Worm (Caenorhabditis elegans) whole organism, young adult: ENCODE measurements around the gene nspb-12.

ENCODE experiments used
- ZK185.1 ChIP-seq: sonication (generic microtip); optimal IDR thresholded peaks from 2 replicates; lab custom pipeline; 2016; ENCODE audit warnings: mild to moderate bottlenecking, missing genetic modification characterization, missing compliant biosample characterization; ENCODE audit not compliant: poor library complexity, severe bottlenecking
- egrh-3 ChIP-seq: fragments of 200-800 bp; sonication (Bioruptor generic); IDR thresholded peaks from 2 replicates; pipeline ENCODE4 v1.3.6; 2022; ENCODE audit warnings: missing genetic modification reagents, missing genetic modification characterization, missing compliant biosample characterization
- madf-6 ChIP-seq: fragments of 200-800 bp; sonication (Bioruptor generic); IDR thresholded peaks from 2 replicates; pipeline ENCODE4 v1.3.6; 2022; ENCODE audit warnings: missing genetic modification reagents, missing genetic modification characterization, missing compliant biosample characterization
- nfya-2 ChIP-seq: fragments of 200-800 bp; sonication (Bioruptor generic); IDR thresholded peaks from 2 replicates; pipeline ENCODE4 v1.3.6; 2022; ENCODE audit warnings: missing genetic modification reagents, missing genetic modification characterization, missing compliant biosample characterization
- pha-4 ChIP-seq: fragments of 150-350 bp; sonication (generic microtip); optimal IDR thresholded peaks from 2 replicates; lab custom pipeline; 2014; ENCODE audit warnings: missing biosample characterization, missing genetic modification reagents, missing genetic modification characterization
- rec-8 ChIP-seq, 2 experiments: sonication (generic microtip); optimal IDR thresholded peaks; 2 replicates each; lab custom pipeline; 2016; ENCODE audit warnings: mild to moderate bottlenecking in 2 of 2, missing genetic modification characterization in 2 of 2, missing genetic modification reagents in 2 of 2, missing genotype in 2 of 2, missing biosample characterization in 1 of 2, missing compliant biosample characterization in 1 of 2, moderate library complexity in 1 of 2
- sea-2 ChIP-seq: fragments of 200-800 bp; sonication (Bioruptor generic); IDR thresholded peaks from 2 replicates; pipeline ENCODE4 v1.3.6; 2022; ENCODE audit warnings: missing genetic modification characterization, missing compliant biosample characterization
- snpc-4 ChIP-seq, 5 experiments: fragments of 150-350 bp in 1 of 5; sonication (generic microtip) in 4 of 5; optimal IDR thresholded peaks; 2 replicates each; lab custom pipeline; 2014 to 2018; ENCODE audit warnings: missing genetic modification characterization in 5 of 5, missing biosample characterization in 3 of 5, antibody characterized with exemption in 2 of 5, mild to moderate bottlenecking in 2 of 5, missing compliant biosample characterization in 2 of 5, missing genotype in 2 of 5, moderate library complexity in 2 of 5, missing genetic modification reagents in 1 of 5
- tbp1 ChIP-seq: fragments of 200-800 bp; sonication (Bioruptor generic); optimal IDR thresholded peaks from 2 replicates; lab custom pipeline; 2018; ENCODE audit warnings: mild to moderate bottlenecking, missing genetic modification characterization, missing compliant biosample characterization
- tbx-9 ChIP-seq: sonication (generic microtip); optimal IDR thresholded peaks from 2 replicates; lab custom pipeline; 2016; ENCODE audit warnings: borderline replicate concordance, missing genetic modification characterization, inconsistent platforms, missing compliant biosample characterization
- unc-130 ChIP-seq: sonication (generic microtip); optimal IDR thresholded peaks from 2 replicates; lab custom pipeline; 2016; ENCODE audit warnings: missing genetic modification reagents, missing genetic modification characterization, missing compliant biosample characterization

ce11 chrIII:5584647-5585046 is 16.1 kb upstream of the nspb-12 start, which contains the start of gene F56D2.3:
- no peak for TF ChIP-seq sea-2
- no peak for TF ChIP-seq rec-8 (tag; optimal IDR thresholded peaks at IDR 0.05; lab: Kevin White, UChicago)
- no peak for TF ChIP-seq pha-4 (tag; lab: Kevin White, UChicago)
- TF ChIP-seq tbx-9 = no peak
- TF ChIP-seq snpc-4 (GFP tag; optimal IDR thresholded peaks at IDR 0.05; lab: Kevin White, UChicago) = no peak
- no peak for TF ChIP-seq snpc-4 (tag; optimal IDR thresholded peaks at IDR 0.05; lab: Kevin White, UChicago)
- no peak for TF ChIP-seq tbp1 (GFP tag; lab: Kevin White, UChicago)
- no peak for TF ChIP-seq ZK185.1 (tag; lab: Kevin White, UChicago)
- no peak for TF ChIP-seq madf-6
- no peak for TF ChIP-seq nfya-2 (GFP tag; lab: Robert Waterston, UW)
- no peak for TF ChIP-seq egrh-3
- no peak for TF ChIP-seq unc-130 (GFP tag; lab: Kevin White, UChicago)
